6 worm cellular contexts compared by ENCODE assay signal in the genomic region with DNA sequence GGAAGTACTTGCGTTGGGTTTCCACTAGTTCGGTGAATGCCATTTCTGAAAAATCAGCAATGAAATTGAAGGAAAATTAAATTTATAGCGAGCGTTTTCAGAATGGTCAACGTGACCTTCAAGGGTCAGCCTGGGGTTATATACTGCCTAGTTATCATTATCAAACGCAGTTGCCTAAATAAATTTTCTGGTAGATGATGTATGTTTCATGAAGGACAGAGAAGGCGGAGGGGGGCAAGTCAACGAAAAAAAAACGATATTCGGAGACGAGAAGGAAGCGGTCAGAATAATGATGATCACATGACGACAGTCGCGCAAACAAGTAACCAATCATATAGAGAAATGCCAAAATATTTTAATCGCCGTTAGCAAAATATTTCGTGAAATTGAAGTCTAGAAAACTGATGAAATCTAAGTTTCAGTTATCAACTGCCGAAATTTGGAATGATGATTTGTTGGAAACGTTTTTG.
TF ChIP-seq lines count a peak whose summit lies in the region.

A gene (minus strand): TSS at position 51 of the 470 bp plus-strand sequence.

TF ChIP-seq in whole organism, L1 larva, 84 proteins besides CTCF, POLR2A, EP300 and RAD21 (continues in another document):
- TF ChIP-seq lin-39 (tag; optimal IDR thresholded peaks at IDR 0.05; lab: Kevin White, UChicago) (no peak), mef-2 (tag; optimal IDR thresholded peaks at IDR 0.05; lab: Kevin White, UChicago) (no peak), fkh-4 (tag; optimal IDR thresholded peaks at IDR 0.05; lab: Kevin White, UChicago; ENCODE audit: borderline replicate concordance) (no peak), nhr-77 (tag; optimal IDR thresholded peaks at IDR 0.05; lab: Kevin White, UChicago) (no peak), nhr-237 (tag; optimal IDR thresholded peaks at IDR 0.05; lab: Kevin White, UChicago) (no peak), xbp-1 (tag; optimal IDR thresholded peaks at IDR 0.05; lab: Kevin White, UChicago) (no peak), lin-35 (GFP tag; optimal IDR thresholded peaks at IDR 0.05; lab: Kevin White, UChicago) (peak in 1 of 2 experiments; percentile 37), lin-13 (GFP tag; optimal IDR thresholded peaks at IDR 0.05; lab: Kevin White, UChicago) (no peak), mep-1 (tag; optimal IDR thresholded peaks at IDR 0.05; lab: Kevin White, UChicago) (peak; percentile 8), efl-1 (optimal IDR thresholded peaks at IDR 0.05; lab: Kevin White, UChicago) (no peak), efl-1 (GFP tag; optimal IDR thresholded peaks at IDR 0.05 in 1 of 2; lab: Kevin White, UChicago) (no peak), nhr-12 (tag; optimal IDR thresholded peaks at IDR 0.05; lab: Kevin White, UChicago) (no peak), egl-13 (tag; optimal IDR thresholded peaks at IDR 0.05; lab: Kevin White, UChicago) (no peak), aly-2 (tag; optimal IDR thresholded peaks at IDR 0.05; lab: Kevin White, UChicago) (no peak), ama-1 (optimal IDR thresholded peaks at IDR 0.05; lab: Kevin White, UChicago) (peak; percentile 35)

TF ChIP-seq in whole organism, L2 larva, 48 proteins besides CTCF, POLR2A, EP300 and RAD21 (continues in another document):
- TF ChIP-seq ZK546.5 (tag; optimal IDR thresholded peaks at IDR 0.05; lab: Kevin White, UChicago), result no peak
- TF ChIP-seq elt-3 (tag; optimal IDR thresholded peaks at IDR 0.05; lab: Kevin White, UChicago), result no peak
- no peak for TF ChIP-seq sem-4 (tag; optimal IDR thresholded peaks at IDR 0.05; lab: Kevin White, UChicago)
- TF ChIP-seq lsy-2 (tag; optimal IDR thresholded peaks at IDR 0.05; lab: Kevin White, UChicago), result no peak
- no peak for TF ChIP-seq ama-1 (optimal IDR thresholded peaks at IDR 0.05; lab: Kevin White, UChicago)
- TF ChIP-seq sma-3 (GFP tag; optimal IDR thresholded peaks at IDR 0.05; lab: Kevin White, UChicago), result peak; percentile 61
- TF ChIP-seq elt-1 (tag; optimal IDR thresholded peaks at IDR 0.05; lab: Kevin White, UChicago), result no peak
- TF ChIP-seq F13H6.1 (tag; optimal IDR thresholded peaks at IDR 0.05; lab: Kevin White, UChicago), result no peak
- TF ChIP-seq nhr-21 (tag; optimal IDR thresholded peaks at IDR 0.05; lab: Kevin White, UChicago), result peak; percentile 6
- no peak for TF ChIP-seq peb-1 (tag; optimal IDR thresholded peaks at IDR 0.05; lab: Kevin White, UChicago)
- TF ChIP-seq egl-27 (tag; optimal IDR thresholded peaks at IDR 0.05; lab: Kevin White, UChicago), result no peak
- TF ChIP-seq sma-9 (GFP tag; optimal IDR thresholded peaks at IDR 0.05; lab: Kevin White, UChicago), result peak; percentile 21
- no peak for TF ChIP-seq sma-9 (tag; optimal IDR thresholded peaks at IDR 0.05; lab: Kevin White, UChicago)
- no peak for TF ChIP-seq unc-62 (GFP tag; optimal IDR thresholded peaks at IDR 0.05; lab: Kevin White, UChicago)
- TF ChIP-seq blmp-1 (tag; optimal IDR thresholded peaks at IDR 0.05; lab: Kevin White, UChicago; ENCODE audit: insufficient read depth), result peak; percentile 3

TF ChIP-seq in whole organism, L3 larva, 47 proteins besides CTCF, POLR2A, EP300 and RAD21:
- TF ChIP-seq ceh-16 (tag; optimal IDR thresholded peaks at IDR 0.05; lab: Kevin White, UChicago) (no peak), nhr-25 (tag; optimal IDR thresholded peaks at IDR 0.05; lab: Kevin White, UChicago) (peak; percentile 42), nhr-23 (tag; optimal IDR thresholded peaks at IDR 0.05; lab: Kevin White, UChicago) (peak; percentile 56)

TF ChIP-seq in whole organism, L4 larva, 104 proteins besides CTCF, POLR2A, EP300 and RAD21:
- no peak for TF ChIP-seq lir-3 (tag; optimal IDR thresholded peaks at IDR 0.05; lab: Kevin White, UChicago)
- TF ChIP-seq hlh-11 (tag; optimal IDR thresholded peaks at IDR 0.05; lab: Kevin White, UChicago), result peak; percentile 28
- TF ChIP-seq mxl-2 (GFP tag; conservative IDR thresholded peaks at IDR 0.05; lab: Robert Waterston, UW), result no peak
- no peak for TF ChIP-seq nhr-10 (tag; optimal IDR thresholded peaks at IDR 0.05; lab: Kevin White, UChicago)
- TF ChIP-seq cey-2 (tag; optimal IDR thresholded peaks at IDR 0.05; lab: Kevin White, UChicago; ENCODE audit: borderline replicate concordance, insufficient read depth), result peak; percentile 45
- TF ChIP-seq unc-62 (GFP tag; optimal IDR thresholded peaks at IDR 0.05 in 1 of 2; lab: Kevin White, UChicago), result peak in 1 of 2 experiments; percentile 85
- TF ChIP-seq unc-62 (tag; optimal IDR thresholded peaks at IDR 0.05; lab: Kevin White, UChicago), result no peak
- no peak for TF ChIP-seq lin-39 (tag; optimal IDR thresholded peaks at IDR 0.05; lab: Kevin White, UChicago)
- TF ChIP-seq hlh-30 (tag; optimal IDR thresholded peaks at IDR 0.05; lab: Kevin White, UChicago; ENCODE audit: insufficient read depth), result peak; percentile 39
- peak; percentile 44 for TF ChIP-seq nhr-28 (tag; optimal IDR thresholded peaks at IDR 0.05; lab: Kevin White, UChicago)

TF ChIP-seq in whole organism, late embryonic, 69 proteins besides CTCF, POLR2A, EP300 and RAD21:
- TF ChIP-seq ceh-31 (tag; optimal IDR thresholded peaks at IDR 0.05; lab: Kevin White, UChicago) (no peak), che-1 (tag; optimal IDR thresholded peaks at IDR 0.05; lab: Kevin White, UChicago) (no peak), elt-4 (tag; optimal IDR thresholded peaks at IDR 0.05; lab: Kevin White, UChicago) (no peak), hlh-30 (tag; optimal IDR thresholded peaks at IDR 0.05; lab: Kevin White, UChicago; ENCODE audit: insufficient read depth) (peak; percentile 6), ceh-19 (GFP tag; optimal IDR thresholded peaks at IDR 0.05; lab: Kevin White, UChicago) (no peak)

TF ChIP-seq in whole organism, young adult, 124 proteins besides CTCF, POLR2A, EP300 and RAD21:
- no peak for TF ChIP-seq ets-4 (GFP tag; optimal IDR thresholded peaks at IDR 0.05; lab: Kevin White, UChicago)
- no peak for TF ChIP-seq ceh-79 (tag; optimal IDR thresholded peaks at IDR 0.05; lab: Kevin White, UChicago)
- TF ChIP-seq cebp-1 (GFP tag; IDR thresholded peaks at IDR 0.05; lab: Robert Waterston, UW), result no peak
- peak; percentile 17 for TF ChIP-seq cebp-1 (tag; optimal IDR thresholded peaks at IDR 0.05; lab: Kevin White, UChicago)
- no peak for TF ChIP-seq pha-4 (tag; optimal IDR thresholded peaks at IDR 0.05; lab: Kevin White, UChicago)
